Fruit fly (Drosophila melanogaster) whole organism, embryonic: ENCODE measurements around the gene CG6178.
A peak's percentile ranks its signal among the peaks of the same experiment; 100 is the strongest.

Source experiments
- Atf-2 ChIP-seq: fragments of 200-800 bp; sonication (Bioruptor generic); optimal IDR thresholded peaks from 2 replicates; lab custom pipeline; 2016; ENCODE audit warnings: missing biosample characterization, missing genetic modification characterization
- CG10462 ChIP-seq: fragments of 200-800 bp; sonication (Bioruptor generic); optimal IDR thresholded peaks from 2 replicates; lab custom pipeline; 2016; ENCODE audit warnings: missing biosample characterization, missing genetic modification characterization
- CG10959 ChIP-seq: fragments of 200-800 bp; sonication (Bioruptor generic); IDR thresholded peaks from 2 replicates; pipeline ENCODE4 v1.3.6; 2022; ENCODE audit warnings: missing biosample characterization, missing genetic modification characterization
- CG1233 ChIP-seq: fragments of 200-800 bp; sonication (Bioruptor generic); optimal IDR thresholded peaks from 4 replicates; lab custom pipeline; 2018; ENCODE audit warnings: missing biosample characterization, mild to moderate bottlenecking, missing genetic modification characterization
- CG12391 ChIP-seq: fragments of 200-800 bp; sonication (Bioruptor generic); optimal IDR thresholded peaks from 3 replicates; lab custom pipeline; 2018; ENCODE audit warnings: missing biosample characterization, mild to moderate bottlenecking, missing genetic modification characterization, moderate library complexity
- CG13296 ChIP-seq: fragments of 200-800 bp; sonication (Bioruptor generic); optimal IDR thresholded peaks from 3 replicates; lab custom pipeline; 2018; ENCODE audit warnings: missing biosample characterization, mild to moderate bottlenecking, missing genetic modification characterization
- CG13424 ChIP-seq: fragments of 200-800 bp; sonication (Bioruptor generic); optimal IDR thresholded peaks from 2 replicates; lab custom pipeline; 2019; ENCODE audit warnings: missing biosample characterization, mild to moderate bottlenecking, missing genetic modification characterization, moderate library complexity
- CG14014 ChIP-seq: fragments of 200-800 bp; sonication (Bioruptor generic); IDR thresholded peaks from 2 replicates; pipeline ENCODE4 v1.3.6; 2022; ENCODE audit warnings: missing biosample characterization, missing genetic modification characterization
- CG14860 ChIP-seq: fragments of 200-800 bp; sonication (Bioruptor generic); IDR thresholded peaks from 3 replicates; pipeline ENCODE4 v1.3.6; 2022; ENCODE audit warnings: missing biosample characterization, missing genetic modification characterization; ENCODE audit not compliant: partially characterized antibody
- CG15073 ChIP-seq: fragments of 200-800 bp; sonication (Bioruptor generic); optimal IDR thresholded peaks from 2 replicates; lab custom pipeline; 2016; ENCODE audit warnings: missing biosample characterization, missing genetic modification characterization
- CG15479 ChIP-seq: fragments of 200-800 bp; sonication (Bioruptor generic); optimal IDR thresholded peaks from 3 replicates; lab custom pipeline; 2019; ENCODE audit warnings: missing biosample characterization, mild to moderate bottlenecking, missing genetic modification characterization, moderate library complexity
- CG16779 ChIP-seq: fragments of 200-800 bp; sonication (Bioruptor generic); IDR thresholded peaks from 2 replicates; pipeline ENCODE4 v1.3.6; 2022; ENCODE audit warnings: missing biosample characterization, missing genetic modification characterization
- CG18262 ChIP-seq: fragments of 200-800 bp; optimal IDR thresholded peaks from 3 replicates; lab custom pipeline; 2019; ENCODE audit warnings: missing biosample characterization, mild to moderate bottlenecking, missing genetic modification characterization, moderate library complexity
- CG1832 ChIP-seq: fragments of 200-800 bp; sonication (Bioruptor generic); optimal IDR thresholded peaks from 2 replicates; lab custom pipeline; 2017; ENCODE audit warnings: missing biosample characterization, mild to moderate bottlenecking, missing genetic modification characterization, inconsistent platforms
- CG2120 ChIP-seq: fragments of 200-800 bp; sonication (Bioruptor generic); optimal IDR thresholded peaks from 3 replicates; lab custom pipeline; 2016; ENCODE audit warnings: missing biosample characterization, missing genetic modification characterization
- CG32532 ChIP-seq: fragments of 200-800 bp; sonication (Bioruptor generic); IDR thresholded peaks from 2 replicates; pipeline ENCODE4 v1.3.6; 2022; ENCODE audit warnings: missing biosample characterization, missing genetic modification characterization
- CG3281 ChIP-seq: fragments of 200-800 bp; sonication (Bioruptor generic); optimal IDR thresholded peaks from 3 replicates; lab custom pipeline; 2017; ENCODE audit warnings: missing biosample characterization, mild to moderate bottlenecking, missing genetic modification characterization
- CG5245 ChIP-seq: fragments of 200-800 bp; sonication (Bioruptor generic); optimal IDR thresholded peaks from 3 replicates; lab custom pipeline; 2016; ENCODE audit warnings: missing biosample characterization, missing genetic modification characterization
- CG7271 ChIP-seq: fragments of 200-800 bp; sonication (Bioruptor generic); optimal IDR thresholded peaks from 2 replicates; lab custom pipeline; 2018; ENCODE audit warnings: missing biosample characterization, mild to moderate bottlenecking, missing genetic modification characterization, moderate library complexity
- CG7556 ChIP-seq: fragments of 200-800 bp; sonication (Bioruptor generic); optimal IDR thresholded peaks from 2 replicates; lab custom pipeline; 2017; ENCODE audit warnings: missing biosample characterization, mild to moderate bottlenecking, missing genetic modification characterization
- CG8290 ChIP-seq, 3 experiments: fragments of 200-800 bp; sonication (Bioruptor generic); optimal IDR thresholded peaks; 2 replicates each; lab custom pipeline; 2016 to 2019; ENCODE audit warnings: missing biosample characterization in 3 of 3, missing genetic modification characterization in 3 of 3, mild to moderate bottlenecking in 2 of 3, moderate library complexity in 1 of 3
- CG8388 ChIP-seq: fragments of 200-800 bp; sonication (Bioruptor generic); optimal IDR thresholded peaks from 2 replicates; lab custom pipeline; 2019; ENCODE audit warnings: missing biosample characterization, mild to moderate bottlenecking, missing genetic modification characterization, moderate library complexity
- CG9609 ChIP-seq: fragments of 200-800 bp; sonication (Bioruptor generic); optimal IDR thresholded peaks from 3 replicates; lab custom pipeline; 2016; ENCODE audit warnings: missing biosample characterization, missing genetic modification characterization
- CG9876 ChIP-seq: fragments of 200-800 bp; sonication (Bioruptor generic); optimal IDR thresholded peaks from 2 replicates; lab custom pipeline; 2016; ENCODE audit warnings: missing biosample characterization, missing genetic modification characterization
- CrebB ChIP-seq: fragments of 200-800 bp; sonication (Bioruptor generic); optimal IDR thresholded peaks from 3 replicates; lab custom pipeline; 2018; ENCODE audit warnings: missing biosample characterization, mild to moderate bottlenecking, missing genetic modification characterization
- D19A ChIP-seq: fragments of 200-800 bp; optimal IDR thresholded peaks from 3 replicates; lab custom pipeline; 2019; ENCODE audit warnings: missing biosample characterization, mild to moderate bottlenecking, missing genetic modification characterization, moderate library complexity
- Dp ChIP-seq: fragments of 200-800 bp; sonication (Bioruptor generic); optimal IDR thresholded peaks from 2 replicates; lab custom pipeline; 2018; ENCODE audit warnings: missing biosample characterization, mild to moderate bottlenecking, missing genetic modification characterization, moderate library complexity
- Hand ChIP-seq: fragments of 200-800 bp; sonication (Bioruptor generic); optimal IDR thresholded peaks from 2 replicates; lab custom pipeline; 2017; ENCODE audit warnings: mild to moderate bottlenecking, missing biosample characterization, missing genetic modification reagents, missing genetic modification characterization
- Hey ChIP-seq: fragments of 200-800 bp; sonication (Bioruptor generic); optimal IDR thresholded peaks from 3 replicates; lab custom pipeline; 2018; ENCODE audit warnings: missing biosample characterization, mild to moderate bottlenecking, missing genetic modification characterization
- Jarid2 ChIP-seq: fragments of 200-800 bp; sonication (Bioruptor generic); optimal IDR thresholded peaks from 3 replicates; lab custom pipeline; 2017; ENCODE audit warnings: mild to moderate bottlenecking, missing biosample characterization, missing genetic modification reagents, missing genetic modification characterization
- Lim3 ChIP-seq: fragments of 200-800 bp; sonication (Bioruptor generic); IDR thresholded peaks from 2 replicates; pipeline ENCODE4 v1.3.6; 2022; ENCODE audit warnings: missing biosample characterization, missing genetic modification characterization
- Rfx ChIP-seq: fragments of 200-800 bp; sonication (Bioruptor generic); IDR thresholded peaks from 2 replicates; pipeline ENCODE4 v1.3.6; 2022; ENCODE audit warnings: missing biosample characterization, missing genetic modification characterization
- Xrp1 ChIP-seq: fragments of 200-800 bp; sonication (Bioruptor generic); IDR thresholded peaks from 2 replicates; pipeline ENCODE4 v1.3.6; 2022; ENCODE audit warnings: missing biosample characterization, missing genetic modification characterization
- al ChIP-seq: fragments of 200-800 bp; sonication (Bioruptor generic); IDR thresholded peaks from 2 replicates; pipeline ENCODE4 v1.3.6; 2022; ENCODE audit warnings: missing biosample characterization, missing genetic modification characterization
- bbx ChIP-seq: fragments of 200-800 bp; sonication (Bioruptor generic); IDR thresholded peaks from 2 replicates; pipeline ENCODE4 v1.3.6; 2022; ENCODE audit warnings: missing biosample characterization, missing genetic modification characterization; ENCODE audit not compliant: partially characterized antibody
- cas ChIP-seq: fragments of 200-800 bp; sonication (Bioruptor generic); IDR thresholded peaks from 2 replicates; pipeline ENCODE4 v1.3.6; 2022; ENCODE audit warnings: missing biosample characterization, missing genetic modification characterization
- caup ChIP-seq: fragments of 200-800 bp; sonication (Bioruptor generic); optimal IDR thresholded peaks from 3 replicates; lab custom pipeline; 2017; ENCODE audit warnings: missing biosample characterization, mild to moderate bottlenecking, missing genetic modification characterization, moderate library complexity; ENCODE audit not compliant: severe bottlenecking
- dysf ChIP-seq: fragments of 200-800 bp; sonication (Bioruptor generic); IDR thresholded peaks from 3 replicates; pipeline ENCODE4 v1.3.6; 2022; ENCODE audit warnings: missing biosample characterization, missing genetic modification characterization
- esg ChIP-seq: fragments of 200-800 bp; sonication (Bioruptor generic); conservative IDR thresholded peaks from 2 replicates; pipeline ENCODE4 v1.3.6; 2022; ENCODE audit warnings: missing biosample characterization, missing genetic modification characterization
- eve ChIP-seq, 2 experiments: fragments of >200 bp; optimal IDR thresholded peaks; 2 replicates each; lab custom pipeline; 2017; ENCODE audit warnings: missing biosample characterization in 2 of 2, missing genetic modification characterization in 2 of 2
- gem ChIP-seq: fragments of 200-800 bp; sonication (Bioruptor generic); optimal IDR thresholded peaks from 2 replicates; lab custom pipeline; 2019; ENCODE audit warnings: missing biosample characterization, mild to moderate bottlenecking, missing genetic modification characterization, moderate library complexity
- gsb-n ChIP-seq: fragments of 200-800 bp; sonication (Bioruptor generic); optimal IDR thresholded peaks from 3 replicates; lab custom pipeline; 2018; ENCODE audit warnings: missing biosample characterization, mild to moderate bottlenecking, missing genetic modification characterization
- hth ChIP-seq: fragments of >200 bp; optimal IDR thresholded peaks from 2 replicates; lab custom pipeline; 2017; ENCODE audit warnings: inconsistent platforms
- jumu ChIP-seq: fragments of 200-800 bp; sonication (Bioruptor generic); optimal IDR thresholded peaks from 3 replicates; lab custom pipeline; 2016; ENCODE audit warnings: missing biosample characterization, missing genetic modification characterization
- mirr ChIP-seq: fragments of 200-800 bp; sonication (Bioruptor generic); optimal IDR thresholded peaks from 3 replicates; lab custom pipeline; 2018; ENCODE audit warnings: missing biosample characterization, mild to moderate bottlenecking, missing genetic modification characterization
- repo ChIP-seq: fragments of 200-800 bp; sonication (Bioruptor generic); optimal IDR thresholded peaks from 2 replicates; lab custom pipeline; 2016; ENCODE audit warnings: missing biosample characterization, missing genetic modification characterization
- seq ChIP-seq: fragments of 200-800 bp; sonication (Bioruptor generic); IDR thresholded peaks from 2 replicates; pipeline ENCODE4 v1.3.6; 2022; ENCODE audit warnings: missing biosample characterization, missing genetic modification characterization
- tap ChIP-seq: fragments of 200-800 bp; optimal IDR thresholded peaks from 3 replicates; lab custom pipeline; 2019; ENCODE audit warnings: missing biosample characterization, mild to moderate bottlenecking, missing genetic modification characterization, moderate library complexity
- vnd ChIP-seq: fragments of 200-800 bp; sonication (Bioruptor generic); IDR thresholded peaks from 3 replicates; pipeline ENCODE4 v1.3.6; 2022; ENCODE audit warnings: missing biosample characterization, missing genetic modification characterization; ENCODE audit not compliant: partially characterized antibody
- wdn ChIP-seq: fragments of 200-800 bp; sonication (Bioruptor generic); IDR thresholded peaks from 2 replicates; pipeline ENCODE4 v1.3.6; 2022; ENCODE audit warnings: missing biosample characterization, missing genetic modification characterization

The CG6178 gene

dm6 chr3R:24193373-24193879, 41.3 kb downstream of the CG6178 start, which contains the start of the genes SMC6 and CG6204 (continued):
- peak; percentile 76; the same call in 1 of the 2 replicates for TF ChIP-seq cas (GFP tag; lab: Robert Waterston, UW)
- TF ChIP-seq CG15073 (GFP tag; lab: Kevin White, UChicago) = peak; percentile 62
- peak; percentile 90 for TF ChIP-seq CG1233
- peak; percentile 95 for TF ChIP-seq CG12391
- peak; percentile 95 for TF ChIP-seq tap (tag; lab: Kevin White, UChicago)
- TF ChIP-seq jumu (GFP tag; lab: Kevin White, UChicago) = peak; percentile 82
- TF ChIP-seq wdn (GFP tag; lab: Robert Waterston, UW) = peak; percentile 90
- peak; percentile 92 for TF ChIP-seq CG8388
- TF ChIP-seq bbx (GFP tag; lab: Robert Waterston, UW) = peak; percentile 44
- peak; percentile 95 for TF ChIP-seq CG3281 (GFP tag; lab: Kevin White, UChicago)
- peak; percentile 90 for TF ChIP-seq D19A (tag; lab: Kevin White, UChicago)
- TF ChIP-seq Rfx (GFP tag; lab: Robert Waterston, UW) = peak; percentile 97
- peak; percentile 95 for TF ChIP-seq al
- peak; percentile 86 for TF ChIP-seq CG5245 (GFP tag; lab: Kevin White, UChicago)
- TF ChIP-seq Dp = peak; percentile 69
- peak; percentile 93 for TF ChIP-seq gsb-n
- peak; percentile 80 for TF ChIP-seq Hand (GFP tag; lab: Kevin White, UChicago)
- TF ChIP-seq CG7271 = peak; percentile 84
- TF ChIP-seq CG14860 (GFP tag; lab: Robert Waterston, UW) = no peak
- TF ChIP-seq hth = no peak
- TF ChIP-seq CrebB = peak; percentile 90
- peak; percentile 89 for TF ChIP-seq caup (GFP tag; lab: Kevin White, UChicago)
- TF ChIP-seq CG9609 (GFP tag; lab: Kevin White, UChicago) = peak; percentile 80
- TF ChIP-seq CG13296 (GFP tag; lab: Kevin White, UChicago) = peak; percentile 91
- TF ChIP-seq CG1832 = no peak
- TF ChIP-seq CG15479 (GFP tag; lab: Kevin White, UChicago) = peak; percentile 80
- peak; percentile 35 for TF ChIP-seq Hey (tag; lab: Kevin White, UChicago)
- peak; percentile 71 for TF ChIP-seq Atf-2 (GFP tag; lab: Kevin White, UChicago)
- TF ChIP-seq seq (GFP tag; lab: Robert Waterston, UW) = peak; percentile 92
- TF ChIP-seq CG18262 (tag; lab: Kevin White, UChicago) = peak; percentile 95
- peak; percentile 88 for TF ChIP-seq CG10959
- peak; percentile 96 for TF ChIP-seq CG2120
- TF ChIP-seq CG8290 (GFP tag; optimal IDR thresholded peaks at IDR 0.05; lab: Kevin White, UChicago) = peak; percentile 80
- TF ChIP-seq CG8290 (tag; optimal IDR thresholded peaks at IDR 0.05; lab: Kevin White, UChicago) = peak; percentile 16 to 92
- peak; percentile 60 for TF ChIP-seq Lim3
- no peak for TF ChIP-seq Jarid2
- TF ChIP-seq CG13424 = peak; percentile 95
- TF ChIP-seq dysf (GFP tag; lab: Robert Waterston, UW) = peak; percentile 97
- peak; percentile 95 for TF ChIP-seq Xrp1 (GFP tag; lab: Robert Waterston, UW)
- TF ChIP-seq CG10462 (GFP tag; lab: Kevin White, UChicago) = peak; percentile 84
- peak; percentile 96 for TF ChIP-seq CG14014 (GFP tag; lab: Robert Waterston, UW)
- TF ChIP-seq CG9876 = peak; percentile 53
- peak; percentile 80 for TF ChIP-seq CG16779 (GFP tag; lab: Robert Waterston, UW)
- TF ChIP-seq mirr = peak; percentile 83
- TF ChIP-seq gem (tag; lab: Kevin White, UChicago) = peak; percentile 97
- TF ChIP-seq vnd = no peak
- TF ChIP-seq repo (GFP tag; lab: Kevin White, UChicago) = peak; percentile 68
- peak; percentile 96 for TF ChIP-seq CG32532 (GFP tag; lab: Robert Waterston, UW)
- no peak for TF ChIP-seq eve (GFP tag; optimal IDR thresholded peaks at IDR 0.05; lab: Kevin White, UChicago)
- TF ChIP-seq CG7556 = peak; percentile 93
- TF ChIP-seq esg = peak; percentile 94
